Fruit fly (Drosophila melanogaster) whole organism, embryonic: ENCODE measurements around the gene drn.

ENCODE experiments used
- Ada2b ChIP-seq: fragments of 200-800 bp; sonication (Bioruptor generic); IDR thresholded peaks from 2 replicates; pipeline ENCODE4 v1.3.6; 2022; ENCODE audit warnings: missing biosample characterization, missing genetic modification characterization
- CG10462 ChIP-seq: fragments of 200-800 bp; sonication (Bioruptor generic); optimal IDR thresholded peaks from 2 replicates; lab custom pipeline; 2016; ENCODE audit warnings: missing biosample characterization, missing genetic modification characterization
- CG10959 ChIP-seq: fragments of 200-800 bp; sonication (Bioruptor generic); IDR thresholded peaks from 2 replicates; pipeline ENCODE4 v1.3.6; 2022; ENCODE audit warnings: missing biosample characterization, missing genetic modification characterization
- CG11560 ChIP-seq: fragments of 200-800 bp; sonication (Bioruptor generic); IDR thresholded peaks from 3 replicates; pipeline ENCODE4 v1.3.6; 2022; ENCODE audit warnings: missing biosample characterization, missing genetic modification characterization
- CG12236 ChIP-seq: fragments of 200-800 bp; sonication (Bioruptor generic); optimal IDR thresholded peaks from 2 replicates; lab custom pipeline; 2016; ENCODE audit warnings: missing biosample characterization, missing genetic modification characterization
- CG12299 ChIP-seq: fragments of 200-800 bp; sonication (Bioruptor generic); optimal IDR thresholded peaks from 2 replicates; lab custom pipeline; 2018; ENCODE audit warnings: missing biosample characterization, mild to moderate bottlenecking, missing genetic modification characterization
- CG14441 ChIP-seq: fragments of 200-800 bp; sonication (Bioruptor generic); IDR thresholded peaks from 2 replicates; pipeline ENCODE4 v1.3.6; 2022; ENCODE audit warnings: missing biosample characterization, missing genetic modification characterization
- CG1603 ChIP-seq: fragments of 200-800 bp; sonication (Bioruptor generic); optimal IDR thresholded peaks from 2 replicates; lab custom pipeline; 2019; ENCODE audit warnings: missing biosample characterization, mild to moderate bottlenecking, missing genetic modification characterization, moderate library complexity
- CG16813 ChIP-seq: fragments of 200-800 bp; sonication (Bioruptor generic); IDR thresholded peaks from 3 replicates; pipeline ENCODE4 v1.3.6; 2022; ENCODE audit warnings: missing biosample characterization, missing genetic modification characterization; ENCODE audit not compliant: partially characterized antibody
- CG17912 ChIP-seq: fragments of 200-800 bp; sonication (Bioruptor generic); optimal IDR thresholded peaks from 2 replicates; lab custom pipeline; 2018; ENCODE audit warnings: missing biosample characterization, mild to moderate bottlenecking, missing genetic modification characterization
- CG18476 ChIP-seq: fragments of 200-800 bp; sonication (Bioruptor generic); optimal IDR thresholded peaks from 2 replicates; lab custom pipeline; 2016; ENCODE audit warnings: missing biosample characterization, mild to moderate bottlenecking, missing genetic modification characterization
- CG18764 ChIP-seq: fragments of 200-800 bp; sonication (Bioruptor generic); optimal IDR thresholded peaks from 3 replicates; lab custom pipeline; 2016; ENCODE audit warnings: missing biosample characterization, missing genetic modification characterization
- CG31365 ChIP-seq: fragments of 200-800 bp; sonication (Bioruptor generic); optimal IDR thresholded peaks from 2 replicates; lab custom pipeline; 2018; ENCODE audit warnings: missing biosample characterization, mild to moderate bottlenecking, missing genetic modification characterization
- CG34224 ChIP-seq: fragments of 200-800 bp; sonication (Bioruptor generic); IDR thresholded peaks from 3 replicates; pipeline ENCODE4 v1.3.6; 2022; ENCODE audit warnings: missing biosample characterization, missing genetic modification characterization; ENCODE audit not compliant: partially characterized antibody
- CG43689 ChIP-seq: fragments of 200-800 bp; sonication (Bioruptor generic); IDR thresholded peaks from 2 replicates; pipeline ENCODE4 v1.3.6; 2022; ENCODE audit warnings: missing biosample characterization, missing genetic modification characterization
- CG6765 ChIP-seq: fragments of 200-800 bp; sonication (Bioruptor generic); optimal IDR thresholded peaks from 3 replicates; lab custom pipeline; 2017; ENCODE audit warnings: missing biosample characterization, mild to moderate bottlenecking, missing genetic modification characterization
- CG6791 ChIP-seq: fragments of 200-800 bp; sonication (Bioruptor generic); IDR thresholded peaks from 3 replicates; pipeline ENCODE4 v1.3.6; 2022; ENCODE audit warnings: missing biosample characterization, missing genetic modification characterization; ENCODE audit not compliant: partially characterized antibody
- CG7745 ChIP-seq: fragments of 200-800 bp; sonication (Bioruptor generic); optimal IDR thresholded peaks from 2 replicates; lab custom pipeline; 2018; ENCODE audit warnings: missing biosample characterization, mild to moderate bottlenecking, missing genetic modification characterization, moderate library complexity
- CG8281 ChIP-seq: fragments of 200-800 bp; sonication (Bioruptor generic); optimal IDR thresholded peaks from 2 replicates; lab custom pipeline; 2018; ENCODE audit warnings: missing biosample characterization, mild to moderate bottlenecking, missing genetic modification characterization, moderate library complexity
- CG8478 ChIP-seq: fragments of >200 bp; optimal IDR thresholded peaks from 2 replicates; lab custom pipeline; 2018
- CG9932 ChIP-seq: fragments of 200-800 bp; sonication (Bioruptor generic); IDR thresholded peaks from 2 replicates; pipeline ENCODE4 v1.3.6; 2022; ENCODE audit warnings: missing biosample characterization, missing genetic modification characterization
- CHES-1-like ChIP-seq: fragments of 200-800 bp; sonication (Bioruptor generic); optimal IDR thresholded peaks from 2 replicates; lab custom pipeline; 2016; ENCODE audit warnings: missing biosample characterization, missing genetic modification characterization
- CkIIα-i1 ChIP-seq: fragments of 200-800 bp; sonication (Bioruptor generic); IDR thresholded peaks from 2 replicates; pipeline ENCODE4 v1.3.6; 2022; ENCODE audit warnings: missing biosample characterization, missing genetic modification characterization
- D19A ChIP-seq: fragments of 200-800 bp; optimal IDR thresholded peaks from 3 replicates; lab custom pipeline; 2019; ENCODE audit warnings: missing biosample characterization, mild to moderate bottlenecking, missing genetic modification characterization, moderate library complexity
- Ets65A ChIP-seq: fragments of 200-800 bp; sonication (Bioruptor generic); peaks from one replicate; lab custom pipeline; 2016; ENCODE audit warnings: missing biosample characterization, missing genetic modification characterization
- Fer1 ChIP-seq: fragments of 200-800 bp; sonication (Bioruptor generic); optimal IDR thresholded peaks from 2 replicates; lab custom pipeline; 2017; ENCODE audit warnings: missing biosample characterization, mild to moderate bottlenecking, missing genetic modification characterization
- Fer3 ChIP-seq: fragments of 200-800 bp; sonication (Bioruptor generic); optimal IDR thresholded peaks from 2 replicates; lab custom pipeline; 2018; ENCODE audit warnings: missing biosample characterization, mild to moderate bottlenecking, missing genetic modification characterization, moderate library complexity
- Hmx ChIP-seq: fragments of 200-800 bp; sonication (Bioruptor generic); optimal IDR thresholded peaks from 2 replicates; lab custom pipeline; 2016; ENCODE audit warnings: missing biosample characterization, missing genetic modification characterization
- Mes4 ChIP-seq: fragments of 200-800 bp; sonication (Bioruptor generic); optimal IDR thresholded peaks from 2 replicates; lab custom pipeline; 2016; ENCODE audit warnings: missing biosample characterization, missing genetic modification characterization
- Ptx1 ChIP-seq: fragments of 200-800 bp; sonication (Bioruptor generic); IDR thresholded peaks from 2 replicates; pipeline ENCODE4 v1.3.6; 2022; ENCODE audit warnings: missing biosample characterization, missing genetic modification characterization
- Sox102F ChIP-seq: fragments of 200-800 bp; sonication (Bioruptor generic); optimal IDR thresholded peaks from 2 replicates; lab custom pipeline; 2018; ENCODE audit warnings: missing biosample characterization, mild to moderate bottlenecking, missing genetic modification characterization, moderate library complexity
- ab ChIP-seq: fragments of 200-800 bp; sonication (Bioruptor generic); optimal IDR thresholded peaks from 2 replicates; lab custom pipeline; 2016; ENCODE audit warnings: missing biosample characterization, missing genetic modification characterization
- ase ChIP-seq: fragments of 200-800 bp; sonication (Bioruptor generic); IDR thresholded peaks from 3 replicates; pipeline ENCODE4 v1.3.6; 2022; ENCODE audit warnings: missing biosample characterization, missing genetic modification characterization
- cg ChIP-seq: fragments of 200-800 bp; sonication (Bioruptor generic); optimal IDR thresholded peaks from 3 replicates; lab custom pipeline; 2019; ENCODE audit warnings: missing biosample characterization, mild to moderate bottlenecking, missing genetic modification characterization, moderate library complexity
- chm ChIP-seq: fragments of 200-800 bp; sonication (Bioruptor generic); IDR thresholded peaks from 2 replicates; pipeline ENCODE4 v1.3.6; 2022; ENCODE audit warnings: missing biosample characterization, missing genetic modification characterization
- ci ChIP-seq: fragments of 200-800 bp; sonication (Bioruptor generic); IDR thresholded peaks from 3 replicates; pipeline ENCODE4 v1.3.6; 2022; ENCODE audit warnings: missing biosample characterization, missing genetic modification characterization
- da ChIP-seq: fragments of 200-800 bp; sonication (Bioruptor generic); optimal IDR thresholded peaks from 2 replicates; lab custom pipeline; 2016; ENCODE audit warnings: missing biosample characterization, missing genetic modification characterization
- esg ChIP-seq: fragments of 200-800 bp; sonication (Bioruptor generic); conservative IDR thresholded peaks from 2 replicates; pipeline ENCODE4 v1.3.6; 2022; ENCODE audit warnings: missing biosample characterization, missing genetic modification characterization
- exex ChIP-seq: fragments of 200-800 bp; sonication (Bioruptor generic); optimal IDR thresholded peaks from 4 replicates; lab custom pipeline; 2018; ENCODE audit warnings: missing biosample characterization, mild to moderate bottlenecking, missing genetic modification characterization, moderate library complexity
- gcm ChIP-seq: fragments of 200-800 bp; sonication (Bioruptor generic); optimal IDR thresholded peaks from 2 replicates; lab custom pipeline; 2019; ENCODE audit warnings: missing biosample characterization, mild to moderate bottlenecking, missing genetic modification characterization, moderate library complexity
- gro ChIP-seq: fragments of 200-800 bp; sonication (Bioruptor generic); optimal IDR thresholded peaks from 2 replicates; lab custom pipeline; 2016; ENCODE audit warnings: missing biosample characterization, missing genetic modification characterization
- lab ChIP-seq: fragments of 200-800 bp; sonication (Bioruptor generic); optimal IDR thresholded peaks from 3 replicates; lab custom pipeline; 2017; ENCODE audit warnings: missing biosample characterization, missing genetic modification characterization, mild to moderate bottlenecking, moderate library complexity, missing genetic modification reagents
- odd ChIP-seq: fragments of 200-800 bp; sonication (Bioruptor generic); optimal IDR thresholded peaks from 2 replicates; lab custom pipeline; 2017; ENCODE audit warnings: missing biosample characterization, mild to moderate bottlenecking, missing genetic modification characterization
- otp ChIP-seq: fragments of 200-800 bp; sonication (Bioruptor generic); IDR thresholded peaks from 3 replicates; pipeline ENCODE4, ENCODE4 v1.3.6; 2022; ENCODE audit warnings: missing biosample characterization, missing genetic modification characterization
- ranshi ChIP-seq: fragments of 200-800 bp; sonication (Bioruptor generic); IDR thresholded peaks from 2 replicates; pipeline ENCODE4 v1.3.6; 2022; ENCODE audit warnings: missing biosample characterization, missing genetic modification characterization
- sc ChIP-seq, 3 experiments: fragments of >200 bp in 2 of 3; fragments of 200-800 bp in 1 of 3; sonication (Bioruptor generic) in 1 of 3; optimal IDR thresholded peaks; 2 replicates in 2 of 3; 3 replicates in 1 of 3; lab custom pipeline; 2017; ENCODE audit warnings: mild to moderate bottlenecking in 1 of 3, missing biosample characterization in 1 of 3, missing genetic modification characterization in 1 of 3, missing genetic modification reagents in 1 of 3
- slou ChIP-seq: fragments of 200-800 bp; sonication (Bioruptor generic); optimal IDR thresholded peaks from 3 replicates; lab custom pipeline; 2016; ENCODE audit warnings: missing biosample characterization, missing genetic modification characterization
- tap ChIP-seq: fragments of 200-800 bp; optimal IDR thresholded peaks from 3 replicates; lab custom pipeline; 2019; ENCODE audit warnings: missing biosample characterization, mild to moderate bottlenecking, missing genetic modification characterization, moderate library complexity
- unpg ChIP-seq: fragments of 200-800 bp; sonication (Bioruptor generic); optimal IDR thresholded peaks from 3 replicates; lab custom pipeline; 2018; ENCODE audit warnings: missing biosample characterization, mild to moderate bottlenecking, missing genetic modification characterization, moderate library complexity
- zen2 ChIP-seq: fragments of 200-800 bp; sonication (Bioruptor generic); IDR thresholded peaks from 3 replicates; pipeline ENCODE4 v1.3.6; 2022; ENCODE audit warnings: missing biosample characterization, missing genetic modification characterization; ENCODE audit not compliant: partially characterized antibody

The drn gene

DNA sequence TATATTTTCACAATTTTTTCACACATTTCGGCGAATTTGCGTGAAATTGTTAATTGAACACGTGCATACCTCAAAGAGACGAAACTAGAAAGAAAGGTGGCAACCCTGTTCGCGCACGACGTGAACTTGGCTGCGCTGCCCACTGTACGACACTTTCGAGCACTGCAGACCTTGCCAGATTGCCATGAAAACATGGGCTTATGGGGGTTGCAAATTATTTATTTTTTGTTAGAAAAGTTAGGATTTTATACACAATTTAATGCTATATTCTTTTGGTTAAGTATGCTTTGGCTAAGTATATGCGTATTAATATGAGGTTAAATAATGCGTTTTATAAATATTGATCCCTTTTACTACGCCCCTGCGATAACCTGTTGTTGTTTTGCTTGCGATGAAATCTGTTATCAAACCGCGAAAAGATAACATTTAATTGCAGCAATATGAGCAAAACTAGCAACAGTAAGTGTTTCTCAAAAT lies 61.1 kb downstream of the drn start, which contains the start of the genes RpL34b and CG8132 (continued):
- TF ChIP-seq CG8281 (tag; lab: Kevin White, UChicago) (peak; percentile 83), chm (GFP tag; lab: Robert Waterston, UW) (peak; percentile 94), unpg (GFP tag; lab: Kevin White, UChicago) (peak; percentile 97), da (peak; percentile 95), CG8478 (lab: Kevin White, UChicago) (no peak), Sox102F (peak; percentile 94), CG31365 (tag; lab: Kevin White, UChicago) (peak; percentile 73), CG18476 (GFP tag; lab: Kevin White, UChicago) (peak; percentile 90), ase (GFP tag; lab: Robert Waterston, UW) (peak; percentile 94), lab (peak; percentile 98), CG11560 (tag; lab: Robert Waterston, UW) (peak; percentile 86), CG12299 (tag; lab: Kevin White, UChicago) (peak; percentile 96), CG10462 (peak; percentile 89), CG16813 (GFP tag; lab: Robert Waterston, UW) (peak; percentile 42; the same call in 1 of the 3 replicates), CG6765 (GFP tag; lab: Kevin White, UChicago) (peak; percentile 94), CG17912 (GFP tag; lab: Kevin White, UChicago) (peak; percentile 98), CG14441 (GFP tag; lab: Robert Waterston, UW) (peak; percentile 95), odd (GFP tag; lab: Kevin White, UChicago) (peak; percentile 90), ci (GFP tag; lab: Robert Waterston, UW) (peak; percentile 97), Fer3 (tag; lab: Kevin White, UChicago) (peak; percentile 96), Fer1 (GFP tag; lab: Kevin White, UChicago) (peak; percentile 96), CG12236 (GFP tag; lab: Kevin White, UChicago) (peak; percentile 86), CHES-1-like (GFP tag; lab: Kevin White, UChicago) (peak; percentile 96), otp (GFP tag; lab: Robert Waterston, UW) (peak; percentile 94), exex (peak; percentile 91), tap (tag; lab: Kevin White, UChicago) (peak; percentile 89), CG7745 (tag; lab: Kevin White, UChicago) (peak; percentile 57), CG6791 (GFP tag; lab: Robert Waterston, UW) (no peak; the same call in 2 of the 3 replicates), CG18764 (GFP tag; lab: Kevin White, UChicago) (peak; percentile 94), gro (peak; percentile 95), cg (GFP tag; lab: Kevin White, UChicago) (no peak), CkIIα-i1 (GFP tag; lab: Robert Waterston, UW) (peak; percentile 84), sc (optimal IDR thresholded peaks at IDR 0.05; lab: Kevin White, UChicago) (no peak), sc (GFP tag; optimal IDR thresholded peaks at IDR 0.05; lab: Kevin White, UChicago) (peak; percentile 87), CG1603 (tag; lab: Kevin White, UChicago) (peak; percentile 95), slou (GFP tag; lab: Kevin White, UChicago) (peak; percentile 95), Hmx (GFP tag; lab: Kevin White, UChicago) (peak; percentile 89), Ada2b (GFP tag; lab: Robert Waterston, UW) (peak; percentile 88), ranshi (GFP tag; lab: Robert Waterston, UW) (peak; percentile 93), CG43689 (peak; percentile 89), Ptx1 (GFP tag; lab: Robert Waterston, UW) (peak; percentile 97), D19A (tag; lab: Kevin White, UChicago) (peak; percentile 85), Ets65A (peak; percentile 100), gcm (peak; percentile 96), CG9932 (GFP tag; lab: Robert Waterston, UW) (peak; percentile 98), esg (GFP tag; lab: Robert Waterston, UW) (peak; percentile 87), zen2 (GFP tag; lab: Robert Waterston, UW) (no peak), CG10959 (GFP tag; lab: Robert Waterston, UW) (peak; percentile 88), CG34224 (no peak), ab (GFP tag; lab: Kevin White, UChicago) (peak; percentile 87), Mes4 (GFP tag; lab: Kevin White, UChicago) (peak; percentile 94)
